Worm (Caenorhabditis elegans): Measurements from ENCODE around the gene clec-126.

DNA sequence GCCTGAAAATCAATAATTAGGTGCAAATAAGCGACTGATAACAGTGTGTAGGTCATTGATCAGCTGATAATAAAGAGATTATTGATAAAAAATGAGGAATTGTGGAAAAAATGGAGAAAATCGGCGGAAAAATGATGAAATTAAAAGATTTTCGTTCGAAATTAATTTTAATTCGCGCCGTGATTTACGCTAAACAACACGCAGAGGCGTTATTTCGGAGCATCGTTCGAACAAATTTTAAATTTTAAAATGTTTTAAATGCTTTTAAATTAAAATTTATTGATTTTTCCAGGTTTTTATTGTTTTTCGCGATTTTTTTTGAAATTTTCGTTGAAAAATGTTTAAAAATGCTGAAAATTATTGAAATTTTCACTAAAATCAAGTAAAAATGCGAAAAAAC lies 19.9 kb upstream of the clec-126 start, which contains the start of gene Y49F6B.9:
- TF ChIP-seq elt-1 (tag; optimal IDR thresholded peaks at IDR 0.05) (no peak), nhr-10 (tag; optimal IDR thresholded peaks at IDR 0.05) (no peak), ZK546.5 (tag; optimal IDR thresholded peaks at IDR 0.05) (no peak), unc-62 (GFP tag; optimal IDR thresholded peaks at IDR 0.05) (no peak), ama-1 (optimal IDR thresholded peaks at IDR 0.05) (no peak)
